Worm (Caenorhabditis elegans) whole organism, L1 larva: ENCODE measurements around the gene cutl-15.

ENCODE experiments used
- C16A3.4 ChIP-seq: fragments of 150-350 bp; optimal IDR thresholded peaks from 2 replicates; lab custom pipeline; 2014; ENCODE audit warnings: missing biosample characterization, missing genetic modification characterization
- F16B12.6 ChIP-seq: fragments of 150-350 bp; optimal IDR thresholded peaks from 2 replicates; lab custom pipeline; 2014; ENCODE audit warnings: missing biosample characterization, missing genetic modification characterization
- aha-1 ChIP-seq: fragments of 150-350 bp; optimal IDR thresholded peaks from 2 replicates; lab custom pipeline; 2014; ENCODE audit warnings: missing biosample characterization, missing genetic modification characterization
- alr-1 ChIP-seq: fragments of 200-800 bp; sonication (Bioruptor generic); optimal IDR thresholded peaks from 2 replicates; lab custom pipeline; 2018; ENCODE audit warnings: borderline replicate concordance, mild to moderate bottlenecking, missing genetic modification characterization, missing compliant biosample characterization
- ama-1 ChIP-seq: fragments of 150-350 bp; optimal IDR thresholded peaks from 2 replicates; lab custom pipeline; 2014
- blmp-1 ChIP-seq: fragments of 150-350 bp; optimal IDR thresholded peaks from 2 replicates; lab custom pipeline; 2014; ENCODE audit warnings: missing biosample characterization, missing genetic modification characterization
- ceh-63 ChIP-seq: fragments of 200-800 bp; sonication (Bioruptor generic); optimal IDR thresholded peaks from 2 replicates; lab custom pipeline; 2018; ENCODE audit warnings: mild to moderate bottlenecking, missing genetic modification characterization, missing compliant biosample characterization
- dsc-1 ChIP-seq: sonication (generic microtip); optimal IDR thresholded peaks from 2 replicates; lab custom pipeline; 2016; ENCODE audit warnings: mild to moderate bottlenecking, missing genetic modification characterization, missing compliant biosample characterization
- efl-3 ChIP-seq: fragments of 200-800 bp; sonication (Bioruptor generic); optimal IDR thresholded peaks from 2 replicates; lab custom pipeline; 2018; ENCODE audit warnings: mild to moderate bottlenecking, missing genetic modification characterization, missing compliant biosample characterization
- egl-13 ChIP-seq: sonication (generic microtip); optimal IDR thresholded peaks from 2 replicates; lab custom pipeline; 2016; ENCODE audit warnings: missing genotype, missing genetic modification reagents, missing genetic modification characterization, missing compliant biosample characterization
- elt-2 ChIP-seq: sonication (generic microtip); optimal IDR thresholded peaks from 2 replicates; lab custom pipeline; 2016; ENCODE audit warnings: missing genetic modification characterization, mild to moderate bottlenecking, inconsistent platforms, missing compliant biosample characterization, missing genetic modification reagents
- elt-3 ChIP-seq, 6 experiments: fragments of 150-350 bp in 1 of 6; sonication (generic microtip); optimal IDR thresholded peaks; 2 replicates each; lab custom pipeline; 2017 to 2018; ENCODE audit warnings: missing biosample characterization in 6 of 6, missing genetic modification characterization in 6 of 6, inconsistent platforms in 1 of 6
- fkh-10 ChIP-seq: sonication (generic microtip); optimal IDR thresholded peaks from 2 replicates; lab custom pipeline; 2017; ENCODE audit warnings: missing biosample characterization, missing genetic modification reagents, missing genetic modification characterization
- fkh-8 ChIP-seq: sonication (generic microtip); optimal IDR thresholded peaks from 2 replicates; lab custom pipeline; 2016; ENCODE audit warnings: mild to moderate bottlenecking, missing genetic modification characterization, missing compliant biosample characterization
- grh-1 ChIP-seq: fragments of 200-800 bp; sonication (Bioruptor generic); IDR thresholded peaks from 2 replicates; pipeline ENCODE4 v1.3.6; 2022; ENCODE audit warnings: missing genetic modification reagents, missing genetic modification characterization, missing compliant biosample characterization
- hlh-17 ChIP-seq: fragments of 200-800 bp; sonication (Bioruptor generic); optimal IDR thresholded peaks from 2 replicates; lab custom pipeline; 2018; ENCODE audit warnings: missing genetic modification characterization, mild to moderate bottlenecking, missing compliant biosample characterization, moderate library complexity, borderline replicate concordance
- lin-13 ChIP-seq: fragments of 150-350 bp; optimal IDR thresholded peaks from 2 replicates; lab custom pipeline; 2014; ENCODE audit warnings: missing biosample characterization, missing genetic modification reagents, missing genetic modification characterization
- lin-14 ChIP-seq: fragments of 200-800 bp; sonication (Bioruptor generic); optimal IDR thresholded peaks from 2 replicates; lab custom pipeline; 2018; ENCODE audit warnings: mild to moderate bottlenecking, missing genetic modification characterization, moderate library complexity, missing compliant biosample characterization
- lin-15B ChIP-seq: fragments of 150-350 bp; sonication (generic microtip); optimal IDR thresholded peaks from 3 replicates; lab custom pipeline; 2014; ENCODE audit warnings: missing biosample characterization, missing genetic modification characterization
- lir-3 ChIP-seq: sonication (generic microtip); optimal IDR thresholded peaks from 2 replicates; lab custom pipeline; 2016; ENCODE audit warnings: mild to moderate bottlenecking, missing genetic modification characterization, moderate library complexity, missing compliant biosample characterization; ENCODE audit not compliant: poor library complexity
- mep-1 ChIP-seq: fragments of 150-350 bp; optimal IDR thresholded peaks from 2 replicates; lab custom pipeline; 2014; ENCODE audit warnings: missing biosample characterization, missing genetic modification characterization
- nhr-11 ChIP-seq: fragments of 150-350 bp; optimal IDR thresholded peaks from 2 replicates; lab custom pipeline; 2014; ENCODE audit warnings: missing biosample characterization, missing genetic modification characterization
- nhr-237 ChIP-seq: fragments of 150-350 bp; optimal IDR thresholded peaks from 2 replicates; lab custom pipeline; 2014; ENCODE audit warnings: missing biosample characterization, missing genetic modification characterization
- nhr-71 ChIP-seq: sonication (generic microtip); optimal IDR thresholded peaks from 2 replicates; lab custom pipeline; 2016; ENCODE audit warnings: mild to moderate bottlenecking, missing genetic modification characterization, moderate library complexity, missing compliant biosample characterization
- nhr-84 ChIP-seq: sonication (generic microtip); optimal IDR thresholded peaks from 2 replicates; lab custom pipeline; 2017; ENCODE audit warnings: missing biosample characterization, missing genetic modification characterization
- pag-3 ChIP-seq: sonication (generic microtip); optimal IDR thresholded peaks from 2 replicates; lab custom pipeline; 2017; ENCODE audit warnings: missing genetic modification characterization, mild to moderate bottlenecking, missing compliant biosample characterization, antibody characterized with exemption, borderline replicate concordance; ENCODE audit not compliant: insufficient read depth
- pax-3 ChIP-seq: fragments of 200-800 bp; sonication (Bioruptor generic); optimal IDR thresholded peaks from 2 replicates; lab custom pipeline; 2018; ENCODE audit warnings: mild to moderate bottlenecking, missing genetic modification characterization, moderate library complexity, missing compliant biosample characterization
- pqm-1 ChIP-seq: sonication (generic microtip); optimal IDR thresholded peaks from 3 replicates; lab custom pipeline; 2017; ENCODE audit warnings: missing biosample characterization, missing genetic modification characterization
- rnt-1 ChIP-seq: sonication (generic microtip); optimal IDR thresholded peaks from 2 replicates; lab custom pipeline; 2016; ENCODE audit warnings: mild to moderate bottlenecking, missing genetic modification characterization, moderate library complexity, missing compliant biosample characterization
- sox-4 ChIP-seq: sonication (generic microtip); optimal IDR thresholded peaks from 2 replicates; lab custom pipeline; 2016; ENCODE audit warnings: missing genetic modification characterization, missing compliant biosample characterization
- swsn-7 ChIP-seq: sonication (generic microtip); optimal IDR thresholded peaks from 2 replicates; lab custom pipeline; 2016; ENCODE audit warnings: missing genetic modification characterization, missing compliant biosample characterization
- tbx-2 ChIP-seq: sonication (generic microtip); optimal IDR thresholded peaks from 2 replicates; lab custom pipeline; 2016; ENCODE audit warnings: missing genetic modification characterization, missing compliant biosample characterization
- unc-30 ChIP-seq: sonication (generic microtip); optimal IDR thresholded peaks from 2 replicates; lab custom pipeline; 2017; ENCODE audit warnings: missing biosample characterization, missing genetic modification characterization
- zip-4 ChIP-seq: fragments of 200-800 bp; sonication (Bioruptor generic); optimal IDR thresholded peaks from 2 replicates; lab custom pipeline; 2018; ENCODE audit warnings: mild to moderate bottlenecking, missing genetic modification characterization, moderate library complexity, missing compliant biosample characterization

cutl-15 gene

DNA sequence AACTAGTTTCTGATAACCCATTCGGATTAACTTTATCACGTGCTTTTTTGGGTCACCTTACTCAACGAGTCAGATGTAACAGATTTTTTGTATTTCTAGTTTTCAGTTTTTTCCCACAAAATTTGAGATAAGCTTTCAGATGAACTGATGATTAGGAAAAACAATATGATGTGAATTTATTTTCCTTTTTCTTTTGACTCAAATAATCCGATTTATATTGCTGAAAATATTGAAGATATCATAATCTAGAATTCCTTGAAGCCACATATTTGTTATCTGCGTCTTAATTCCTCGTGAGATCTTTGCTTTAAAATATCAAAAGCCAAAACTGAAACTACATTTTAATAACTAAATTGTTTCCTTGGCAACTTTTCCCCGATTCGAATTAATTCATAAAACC, 30.8 kb downstream of the cutl-15 start (continued):
- TF ChIP-seq dsc-1 (tag; lab: Kevin White, UChicago) = peak; percentile 82
- no peak for TF ChIP-seq C16A3.4

DNA sequence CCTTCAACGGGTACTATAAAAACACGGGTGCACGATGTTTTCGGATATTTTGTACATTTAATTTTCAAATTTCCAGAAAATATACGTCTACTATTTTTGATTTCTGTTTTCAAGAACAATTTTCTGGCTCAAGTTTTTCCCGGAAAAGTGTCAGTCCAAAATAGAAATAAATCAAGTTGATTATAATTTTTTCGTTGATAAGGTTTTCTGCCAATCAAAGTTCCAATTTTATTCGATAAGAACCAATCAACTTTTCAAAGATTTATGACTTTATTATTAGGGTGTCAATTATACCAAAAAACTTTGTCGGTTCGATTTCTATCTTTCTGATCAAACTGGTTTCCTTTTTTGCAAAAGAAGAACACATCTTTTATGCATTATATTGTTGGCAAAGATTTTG, 32.8 kb downstream of the cutl-15 start:
- TF ChIP-seq pqm-1 (tag; lab: Kevin White, UChicago) = no peak
- peak; percentile 6 for TF ChIP-seq fkh-8 (tag; lab: Kevin White, UChicago)
- TF ChIP-seq grh-1 (GFP tag; lab: Robert Waterston, UW) = no peak
- TF ChIP-seq pax-3 (tag; lab: Kevin White, UChicago) = no peak
- TF ChIP-seq elt-2 (tag; lab: Kevin White, UChicago) = peak; percentile 10
- TF ChIP-seq lin-14 (GFP tag; lab: Kevin White, UChicago) = peak; percentile 37
- no peak for TF ChIP-seq tbx-2 (tag; lab: Kevin White, UChicago)

DNA sequence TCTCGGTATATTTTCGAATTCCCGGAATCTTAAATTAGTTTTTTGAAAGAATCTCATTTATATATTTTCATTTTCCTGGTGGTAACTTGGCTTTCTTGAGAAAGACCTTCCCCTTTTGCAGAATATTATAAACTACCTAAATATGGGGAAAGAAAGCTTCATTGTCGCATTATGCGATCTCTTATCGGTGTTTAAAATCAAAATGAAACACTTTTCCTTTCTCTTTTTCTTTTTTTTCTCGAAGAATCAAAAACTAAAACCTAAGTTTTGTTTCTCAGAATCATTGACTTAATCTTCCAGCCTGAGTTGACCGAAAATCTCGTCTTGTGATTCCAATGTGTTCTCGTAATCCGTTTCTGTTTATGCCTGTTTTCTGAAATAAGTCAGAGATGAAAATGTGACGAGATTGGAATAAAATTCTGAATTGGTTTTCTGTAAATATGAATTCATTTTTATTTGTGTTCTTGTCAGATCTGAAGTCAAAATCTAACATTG, 34.9 kb downstream of the cutl-15 start:
- TF ChIP-seq pax-3 (tag; lab: Kevin White, UChicago) = peak; percentile 35
- TF ChIP-seq pag-3 (tag; lab: Kevin White, UChicago) = no peak
- TF ChIP-seq C16A3.4 = no peak
- no peak for TF ChIP-seq nhr-237 (tag; lab: Kevin White, UChicago)
- TF ChIP-seq blmp-1 (tag; lab: Kevin White, UChicago) = peak; percentile 37
- TF ChIP-seq zip-4 = no peak
- no peak for TF ChIP-seq swsn-7 (tag; lab: Kevin White, UChicago)
- TF ChIP-seq elt-3 (tag; optimal IDR thresholded peaks at IDR 0.05; lab: Kevin White, UChicago) = no peak
- no peak for TF ChIP-seq ama-1 (lab: Kevin White, UChicago)
- TF ChIP-seq pqm-1 (tag; lab: Kevin White, UChicago) = no peak
- TF ChIP-seq sox-4 = peak; percentile 18
- TF ChIP-seq nhr-71 = peak; percentile 50
- no peak for TF ChIP-seq egl-13
- no peak for TF ChIP-seq nhr-11
- TF ChIP-seq fkh-10 = no peak
- no peak for TF ChIP-seq nhr-84
- peak; percentile 70 for TF ChIP-seq fkh-8 (tag; lab: Kevin White, UChicago)
- TF ChIP-seq alr-1 (tag; lab: Kevin White, UChicago) = no peak
- peak; percentile 83 for TF ChIP-seq dsc-1 (tag; lab: Kevin White, UChicago)
- no peak for TF ChIP-seq efl-3 (GFP tag; lab: Kevin White, UChicago)
- TF ChIP-seq hlh-17 (GFP tag; lab: Kevin White, UChicago) = no peak
- TF ChIP-seq lir-3 (tag; lab: Kevin White, UChicago) = no peak
- no peak for TF ChIP-seq F16B12.6 (tag; lab: Kevin White, UChicago)

DNA sequence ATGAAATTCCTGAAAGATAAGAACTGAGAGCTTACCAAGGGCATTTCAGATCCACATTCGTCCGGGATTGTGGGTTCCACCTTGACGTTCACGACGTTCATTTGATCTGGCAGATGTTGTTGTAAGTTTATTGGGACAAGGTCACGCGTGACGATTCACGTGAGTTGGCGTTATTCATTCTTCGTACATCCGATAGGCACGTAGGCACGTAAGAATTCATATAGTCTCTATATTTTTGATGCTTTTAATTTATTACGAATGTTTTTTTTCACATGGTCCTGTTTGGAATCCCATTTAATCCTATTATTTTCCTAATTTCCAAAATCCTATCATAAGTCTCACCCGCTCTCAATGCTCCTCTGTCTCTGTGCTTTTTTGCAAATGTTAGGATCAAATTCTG, 35.6 kb downstream of the cutl-15 start, which contains the start of gene B0457.4:
B0457.4 (minus strand) TSS at position 101 of the 400 bp plus-strand sequence.
- TF ChIP-seq ceh-63 (GFP tag; lab: Kevin White, UChicago) (no peak), F16B12.6 (tag; lab: Kevin White, UChicago) (no peak), elt-3 (tag; optimal IDR thresholded peaks at IDR 0.05; lab: Kevin White, UChicago) (no peak), mep-1 (no peak), aha-1 (no peak), lin-14 (GFP tag; lab: Kevin White, UChicago) (no peak), pqm-1 (tag; lab: Kevin White, UChicago) (no peak), unc-30 (tag; lab: Kevin White, UChicago) (no peak), ama-1 (lab: Kevin White, UChicago) (no peak), lin-15B (no peak), lin-13 (GFP tag; lab: Kevin White, UChicago) (no peak), tbx-2 (tag; lab: Kevin White, UChicago) (no peak), grh-1 (GFP tag; lab: Robert Waterston, UW) (no peak), rnt-1 (tag; lab: Kevin White, UChicago) (no peak)
